Worm (Caenorhabditis elegans): ENCODE measurements around the gene F10G7.10.

ce11 chrII:4752257-4752728 lies 26.2 kb upstream of the F10G7.10 start, which contains the start of gene F41C3.1:
- no peak for TF ChIP-seq dao-5 (tag; optimal IDR thresholded peaks at IDR 0.05)
- TF ChIP-seq W03F9.2 (tag; optimal IDR thresholded peaks at IDR 0.05): no peak
